Fruit fly (Drosophila melanogaster): Measurements from ENCODE around the gene CG42816.

The CG42816 gene

DNA sequence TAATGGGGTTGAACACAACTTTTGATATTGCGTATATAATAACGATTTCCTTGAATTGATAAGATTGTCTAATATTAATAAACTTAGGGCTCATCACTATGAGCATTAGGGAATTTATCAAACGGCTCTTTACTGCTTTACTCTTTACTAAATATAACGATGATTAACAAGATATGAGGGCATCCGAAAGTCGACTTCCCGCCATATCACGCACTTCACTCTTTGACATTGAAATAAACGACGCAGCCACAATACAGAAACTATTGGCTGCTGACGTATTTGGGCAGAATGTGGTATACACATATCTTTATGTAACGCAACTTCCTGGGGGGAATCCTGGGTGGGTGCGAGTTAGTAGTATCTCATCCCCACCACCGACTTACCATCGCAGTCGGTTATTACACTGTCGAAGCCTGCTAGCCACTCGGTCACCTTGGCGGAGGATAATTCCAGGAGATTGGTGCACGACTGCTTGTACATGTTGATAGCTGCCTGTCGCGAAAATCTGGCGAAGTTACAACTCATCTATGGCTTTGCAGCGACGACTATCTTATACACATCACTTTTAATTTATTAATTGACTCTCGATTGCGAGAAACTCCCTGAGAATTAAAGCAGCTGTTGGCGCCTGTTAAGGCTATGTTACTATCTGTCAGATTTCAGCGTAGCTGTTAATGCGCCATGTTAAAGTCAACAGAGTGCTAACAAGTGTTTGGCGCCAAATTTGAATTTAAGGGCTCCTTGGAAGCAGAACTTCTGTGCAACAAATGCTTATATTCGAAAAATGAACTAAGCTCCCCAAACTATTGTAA is 45.7 kb upstream of the CG42816 start, which contains the start of gene CG5567 (continued):
- no peak for TF ChIP-seq CG14667 (GFP tag; IDR thresholded peaks at IDR 0.05)
- TF ChIP-seq corto (GFP tag; optimal IDR thresholded peaks at IDR 0.05): no peak
- TF ChIP-seq CG3407 (GFP tag; optimal IDR thresholded peaks at IDR 0.05): no peak
- TF ChIP-seq CG4282 (GFP tag; optimal IDR thresholded peaks at IDR 0.05): no peak
- peak; percentile 80 for TF ChIP-seq ERR (GFP tag; optimal IDR thresholded peaks at IDR 0.05)
- no peak for TF ChIP-seq zfh2 (GFP tag; optimal IDR thresholded peaks at IDR 0.05)
- 0 out of 2 replicates have a peak, but pooled peaks have one; percentile 21 for TF ChIP-seq unc-4 (GFP tag; IDR thresholded peaks at IDR 0.05; ENCODE audit: partially characterized antibody)
- no peak for TF ChIP-seq CG3995 (GFP tag; optimal IDR thresholded peaks at IDR 0.05)
- TF ChIP-seq danr (GFP tag; IDR thresholded peaks at IDR 0.05): no peak
- no peak for TF ChIP-seq kni (GFP tag; optimal IDR thresholded peaks at IDR 0.05)
- no peak for TF ChIP-seq CG1529 (GFP tag; optimal IDR thresholded peaks at IDR 0.05)
- TF ChIP-seq nmo (GFP tag; optimal IDR thresholded peaks at IDR 0.05): no peak
- no peak for TF ChIP-seq CG7745 (tag; optimal IDR thresholded peaks at IDR 0.05)
- no peak for TF ChIP-seq tap (tag; optimal IDR thresholded peaks at IDR 0.05)
- TF ChIP-seq Stat92E (GFP tag; optimal IDR thresholded peaks at IDR 0.05): no peak
- TF ChIP-seq dysf (GFP tag; IDR thresholded peaks at IDR 0.05): peak; percentile 38; the same call in 1 of the 3 replicates
- no peak for TF ChIP-seq E2f1 (GFP tag; IDR thresholded peaks at IDR 0.05)
- no peak for TF ChIP-seq CG5953 (GFP tag; IDR thresholded peaks at IDR 0.05)
- TF ChIP-seq CG15696 (tag; optimal IDR thresholded peaks at IDR 0.05): no peak
- no peak for TF ChIP-seq Fer2 (tag; optimal IDR thresholded peaks at IDR 0.05)
- TF ChIP-seq CG17186 (GFP tag; optimal IDR thresholded peaks at IDR 0.05): no peak
- no peak for TF ChIP-seq CG2199 (GFP tag; IDR thresholded peaks at IDR 0.05)
- TF ChIP-seq scrt (GFP tag; optimal IDR thresholded peaks at IDR 0.05): peak; percentile 85
- TF ChIP-seq yki (optimal IDR thresholded peaks at IDR 0.05): no peak
- no peak for TF ChIP-seq slou (GFP tag; optimal IDR thresholded peaks at IDR 0.05)
- peak in 1 of 2 experiments; percentile 88 for TF ChIP-seq Hr78 (GFP tag; optimal IDR thresholded peaks at IDR 0.05)
- TF ChIP-seq CG18599 (GFP tag; optimal IDR thresholded peaks at IDR 0.05): peak; percentile 47
- TF ChIP-seq grn (GFP tag; optimal IDR thresholded peaks at IDR 0.05): no peak
- TF ChIP-seq CG34224 (GFP tag; IDR thresholded peaks at IDR 0.05; ENCODE audit: partially characterized antibody): no peak
- TF ChIP-seq CG13775 (GFP tag; optimal IDR thresholded peaks at IDR 0.05): peak; percentile 22
- TF ChIP-seq Mad (GFP tag; optimal IDR thresholded peaks at IDR 0.05): no peak
- TF ChIP-seq CG2678 (tag; optimal IDR thresholded peaks at IDR 0.05): peak; percentile 32
- no peak for TF ChIP-seq Drgx (GFP tag; IDR thresholded peaks at IDR 0.05)
- no peak for TF ChIP-seq mirr (GFP tag; optimal IDR thresholded peaks at IDR 0.05)
- no peak for TF ChIP-seq Myb (GFP tag; optimal IDR thresholded peaks at IDR 0.05)
- TF ChIP-seq CG17912 (GFP tag; optimal IDR thresholded peaks at IDR 0.05): no peak
- no peak for TF ChIP-seq CG9609 (GFP tag; optimal IDR thresholded peaks at IDR 0.05)
- TF ChIP-seq dmrt99B (tag; optimal IDR thresholded peaks at IDR 0.05): no peak
- no peak for TF ChIP-seq CG7372 (GFP tag; IDR thresholded peaks at IDR 0.05)
- no peak for TF ChIP-seq D19B (GFP tag; optimal IDR thresholded peaks at IDR 0.05)
- TF ChIP-seq Dip3 (GFP tag; optimal IDR thresholded peaks at IDR 0.05): no peak
- TF ChIP-seq Fer3 (tag; optimal IDR thresholded peaks at IDR 0.05): peak; percentile 30
- no peak; the same call in 1 of the 2 replicates for TF ChIP-seq CG31441 (GFP tag; IDR thresholded peaks at IDR 0.05)
- TF ChIP-seq Adf1 (GFP tag; IDR thresholded peaks at IDR 0.05): peak; percentile 24; the same call in 1 of the 2 replicates
- TF ChIP-seq CG12659 (GFP tag; optimal IDR thresholded peaks at IDR 0.05): peak; percentile 20
- TF ChIP-seq CG14965 (GFP tag; optimal IDR thresholded peaks at IDR 0.05; ENCODE audit: borderline replicate concordance): no peak
- TF ChIP-seq bcd (GFP tag; optimal IDR thresholded peaks at IDR 0.05): peak; percentile 2
- TF ChIP-seq CG2116 (GFP tag; optimal IDR thresholded peaks at IDR 0.05): peak; percentile 2
- TF ChIP-seq Oaz (GFP tag; IDR thresholded peaks at IDR 0.05): no peak

All from whole organism, embryonic.